Fruit fly (Drosophila melanogaster): ENCODE data around the gene ari-1.

Gene ari-1

dm6 chrX:18082674-18083073 is 54.9 kb downstream of the ari-1 start:
- no peak for TF ChIP-seq cnc (optimal IDR thresholded peaks at IDR 0.05)
- no peak for TF ChIP-seq Crg-1 (GFP tag; optimal IDR thresholded peaks at IDR 0.05)
- no peak for TF ChIP-seq CG11617 (GFP tag; optimal IDR thresholded peaks at IDR 0.05)
- no peak for TF ChIP-seq Mnt (GFP tag; optimal IDR thresholded peaks at IDR 0.05)
- no peak for TF ChIP-seq CG5204 (GFP tag; optimal IDR thresholded peaks at IDR 0.05)
- TF ChIP-seq ovo (GFP tag; optimal IDR thresholded peaks at IDR 0.05): no peak
- no peak for TF ChIP-seq Hr96 (GFP tag; optimal IDR thresholded peaks at IDR 0.05)
- no peak for TF ChIP-seq toe (GFP tag; optimal IDR thresholded peaks at IDR 0.05)
- no peak for TF ChIP-seq CG1620 (GFP tag; optimal IDR thresholded peaks at IDR 0.05)
- TF ChIP-seq CG7101 (tag; optimal IDR thresholded peaks at IDR 0.05): no peak
